Fruit fly (Drosophila melanogaster): Measurements from ENCODE around the gene squ.
A peak's percentile ranks its signal among the peaks of the same experiment; 100 is the strongest.

DNA sequence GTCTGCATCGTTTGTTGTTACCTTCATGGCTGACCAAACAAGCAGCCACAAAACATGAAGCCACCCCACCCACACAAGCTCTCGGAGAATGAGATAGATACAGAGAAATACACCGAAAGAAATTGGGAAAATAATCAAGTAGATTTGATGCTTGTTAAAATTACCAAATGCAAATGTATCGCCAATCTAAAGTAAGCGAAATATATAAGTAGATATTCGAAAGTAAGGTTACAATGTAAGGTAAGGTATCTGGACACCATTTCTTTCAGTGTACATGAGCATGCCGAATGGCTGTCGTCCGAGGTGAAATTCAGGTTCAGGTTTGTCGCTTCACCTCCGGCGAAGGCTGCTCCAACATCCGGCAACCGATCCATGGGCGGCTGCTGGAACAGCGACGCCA is 7.6 kb upstream of the squ start:
- peak; percentile 13 for TF ChIP-seq Clk (GFP tag; optimal IDR thresholded peaks at IDR 0.05)
- peak; percentile 50 for TF ChIP-seq CG5204 (GFP tag; optimal IDR thresholded peaks at IDR 0.05)
- no peak for TF ChIP-seq CG1620 (GFP tag; optimal IDR thresholded peaks at IDR 0.05)
- TF ChIP-seq CG33017 (tag; optimal IDR thresholded peaks at IDR 0.05) = peak; percentile 51
- no peak for TF ChIP-seq kay (GFP tag; ENCODE audit: borderline replicate concordance)
- TF ChIP-seq Crg-1 (GFP tag; optimal IDR thresholded peaks at IDR 0.05) = no peak
- TF ChIP-seq cic (GFP tag; optimal IDR thresholded peaks at IDR 0.05) = no peak

Measured in whole organism, adult.